Fruit fly (Drosophila melanogaster) S2 (cell line): ENCODE results near the gene CG14323.

Source experiments
- CG8478 ChIP-seq: fragments of >200 bp; optimal IDR thresholded peaks from 2 replicates; lab custom pipeline; 2018
- CTCF ChIP-seq, 2 experiments: fragments of >200 bp; optimal IDR thresholded peaks; 2 replicates each; lab custom pipeline; 2018

- TF ChIP-seq CTCF (optimal IDR thresholded peaks at IDR 0.05; lab: Kevin White, UChicago) (no peak), CG8478 (lab: Kevin White, UChicago) (no peak)
Observed at dm6 chr3R:17626827-17627226, 4.9 kb upstream of the CG14323 start, which contains the start of gene CG14325.
